Worm (Caenorhabditis elegans) whole organism, midembryonic: Measurements from ENCODE around the gene C08F11.1.
"Not testable (repeated sequence)": the region's sequence is repeated elsewhere in the genome, so short reads cannot be mapped to it uniquely, and the experiment has no call there.

ENCODE experiments used
- T22C8.4 ChIP-seq: fragments of 200-800 bp; sonication (Bioruptor generic); IDR thresholded peaks from 2 replicates; pipeline ENCODE4 v1.3.6; 2022; ENCODE audit warnings: missing genetic modification characterization, missing compliant biosample characterization
- cog-1 ChIP-seq: sonication (generic microtip); optimal IDR thresholded peaks from 2 replicates; lab custom pipeline; 2016; ENCODE audit warnings: missing genetic modification characterization, missing compliant biosample characterization
- flt-1 ChIP-seq: fragments of 200-800 bp; sonication (Bioruptor generic); IDR thresholded peaks from 2 replicates; pipeline ENCODE4 v1.3.6; 2022; ENCODE audit warnings: missing genetic modification characterization, missing compliant biosample characterization
- klf-2 ChIP-seq: fragments of 200-800 bp; sonication (Bioruptor generic); conservative IDR thresholded peaks from 2 replicates; pipeline ENCODE4 v1.3.6; 2022; ENCODE audit warnings: missing genetic modification reagents, missing genetic modification characterization, missing compliant biosample characterization
- med-1 ChIP-seq: sonication (generic microtip); optimal IDR thresholded peaks from 2 replicates; lab custom pipeline; 2017; ENCODE audit warnings: missing genetic modification characterization, mild to moderate bottlenecking, missing compliant biosample characterization, antibody characterized with exemption, missing genetic modification reagents; ENCODE audit not compliant: insufficient read depth
- ref-1 ChIP-seq: fragments of 200-800 bp; sonication (Bioruptor generic); conservative IDR thresholded peaks from 2 replicates; pipeline ENCODE4 v1.3.6; 2022; ENCODE audit warnings: missing genetic modification reagents, missing genetic modification characterization, missing compliant biosample characterization
- tab-1 ChIP-seq: fragments of 200-800 bp; sonication (Bioruptor generic); IDR thresholded peaks from 2 replicates; pipeline ENCODE4 v1.3.6; 2022; ENCODE audit warnings: missing genetic modification characterization, missing compliant biosample characterization
- ztf-23 ChIP-seq: fragments of 200-800 bp; sonication (Bioruptor generic); IDR thresholded peaks from 2 replicates; pipeline ENCODE4 v1.3.6; 2022; ENCODE audit warnings: missing genetic modification reagents, missing genetic modification characterization, missing compliant biosample characterization
- ztf-29 ChIP-seq: fragments of 200-800 bp; sonication (Bioruptor generic); IDR thresholded peaks from 2 replicates; pipeline ENCODE4 v1.3.6; 2022; ENCODE audit warnings: missing genetic modification reagents, missing genetic modification characterization, missing compliant biosample characterization

The C08F11.1 gene

ce11 chrIV:13636975-13637374, 13.3 kb downstream of the C08F11.1 start, which contains the start of gene C08F11.7:
C08F11.7 (plus strand) TSS chrIV:13637275.
- TF ChIP-seq ref-1 (GFP tag; lab: Robert Waterston, UW), result no peak
- TF ChIP-seq tab-1, result no peak
- TF ChIP-seq cog-1, result no peak
- TF ChIP-seq med-1 (GFP tag; lab: Kevin White, UChicago), result no peak
- no peak for TF ChIP-seq ztf-23
- TF ChIP-seq klf-2 (GFP tag; lab: Robert Waterston, UW), result no peak
- no peak for TF ChIP-seq flt-1
- TF ChIP-seq T22C8.4 (GFP tag; lab: Robert Waterston, UW), result no peak
- TF ChIP-seq ztf-29, result no peak

- TF ChIP-seq med-1 (GFP tag; lab: Kevin White, UChicago) (no peak), ztf-23 (no peak), tab-1 (no peak), cog-1 (no peak), T22C8.4 (GFP tag; lab: Robert Waterston, UW) (no peak), ref-1 (GFP tag; lab: Robert Waterston, UW) (no peak), ztf-29 (no peak), klf-2 (GFP tag; lab: Robert Waterston, UW) (no peak), flt-1 (no peak)
These were observed 15.4 kb downstream of the C08F11.1 start, which contains the start of gene ugt-22 for ce11 chrIV:13639027-13639426. ugt-22 (plus strand) TSS chrIV:13639260.

ce11 chrIV:13645823-13646222, 22.2 kb downstream of the C08F11.1 start, which contains the start of gene srz-29:
srz-29 (minus strand) TSS chrIV:13645923.
- TF ChIP-seq flt-1 (no peak), tab-1 (no peak), ztf-23 (no peak), klf-2 (GFP tag; lab: Robert Waterston, UW) (no peak), ztf-29 (no peak), T22C8.4 (GFP tag; lab: Robert Waterston, UW) (no peak), cog-1 (no peak), med-1 (GFP tag; lab: Kevin White, UChicago) (no peak), ref-1 (GFP tag; lab: Robert Waterston, UW) (no peak)

- TF ChIP-seq cog-1 (no peak), flt-1 (no peak), tab-1 (no peak), ztf-23 (no peak), ref-1 (GFP tag; lab: Robert Waterston, UW) (no peak), T22C8.4 (GFP tag; lab: Robert Waterston, UW) (no peak), ztf-29 (no peak), med-1 (GFP tag; lab: Kevin White, UChicago) (no peak), klf-2 (GFP tag; lab: Robert Waterston, UW) (no peak)
These were observed 23.9 kb downstream of the C08F11.1 start, which contains the start of gene ule-4 for ce11 chrIV:13647558-13647957. ule-4 (minus strand) TSS chrIV:13647658.

ce11 chrIV:13649126-13649525, 25.5 kb downstream of the C08F11.1 start, which contains the start of gene C08F11.10:
C08F11.10 (minus strand) TSS chrIV:13649226.
- TF ChIP-seq ztf-23 (no peak), med-1 (GFP tag; lab: Kevin White, UChicago) (no peak), cog-1 (no peak), ztf-29 (no peak), tab-1 (no peak), flt-1 (no peak), klf-2 (GFP tag; lab: Robert Waterston, UW) (no peak), ref-1 (GFP tag; lab: Robert Waterston, UW) (no peak), T22C8.4 (GFP tag; lab: Robert Waterston, UW) (no peak)

- TF ChIP-seq tab-1 (no peak), ztf-29 (no peak), cog-1 (no peak), klf-2 (GFP tag; lab: Robert Waterston, UW) (no peak), flt-1 (no peak), ref-1 (GFP tag; lab: Robert Waterston, UW) (no peak), T22C8.4 (GFP tag; lab: Robert Waterston, UW) (no peak), ztf-23 (no peak), med-1 (GFP tag; lab: Kevin White, UChicago) (no peak)
These were observed 26.6 kb downstream of the C08F11.1 start, which contains the start of gene C08F11.17 for ce11 chrIV:13650238-13650637. C08F11.17 (minus strand) TSS chrIV:13650338.

- TF ChIP-seq ztf-29; flt-1; ref-1 (GFP tag; lab: Robert Waterston, UW): not testable (repeated sequence)
These were observed 27.8 kb downstream of the C08F11.1 start, which contains the start of gene C08F11.12 for ce11 chrIV:13651411-13651810. C08F11.12 (minus strand) TSS chrIV:13651511.

ce11 chrIV:13652023-13652422, 28.4 kb downstream of the C08F11.1 start, which contains the start of gene Y45F10C.6:
Y45F10C.6 (plus strand) TSS chrIV:13652323.
- TF ChIP-seq cog-1; med-1 (GFP tag; lab: Kevin White, UChicago); ztf-29: not testable (repeated sequence)

ce11 chrIV:13659449-13659848, 35.8 kb downstream of the C08F11.1 start, which contains the start of gene Y45F10C.1:
Y45F10C.1 (minus strand) TSS chrIV:13659549.
- TF ChIP-seq ref-1 (GFP tag; lab: Robert Waterston, UW); flt-1; tab-1: not testable (repeated sequence)

ce11 chrIV:13662570-13662969, 38.9 kb downstream of the C08F11.1 start, which contains the start of gene Y45F10C.2:
Y45F10C.2 (minus strand) TSS chrIV:13662670.
- not testable (repeated sequence) for TF ChIP-seq med-1 (GFP tag; lab: Kevin White, UChicago); T22C8.4 (GFP tag; lab: Robert Waterston, UW); ztf-29

ce11 chrIV:13664090-13664489, 40.5 kb downstream of the C08F11.1 start, which contains the start of gene Y45F10C.4:
Y45F10C.4 (minus strand) TSS chrIV:13664190.
- TF ChIP-seq ztf-23, result no peak
- no peak for TF ChIP-seq flt-1
- no peak for TF ChIP-seq med-1 (GFP tag; lab: Kevin White, UChicago)
- TF ChIP-seq tab-1, result no peak
- no peak for TF ChIP-seq klf-2 (GFP tag; lab: Robert Waterston, UW)
- TF ChIP-seq cog-1, result no peak
- no peak for TF ChIP-seq ztf-29
- TF ChIP-seq T22C8.4 (GFP tag; lab: Robert Waterston, UW), result no peak
- no peak for TF ChIP-seq ref-1 (GFP tag; lab: Robert Waterston, UW)
